Fruit fly (Drosophila melanogaster): ENCODE measurements around the gene BicD.

- TF ChIP-seq Gug (GFP tag; IDR thresholded peaks at IDR 0.05) (no peak), slbo (GFP tag; IDR thresholded peaks at IDR 0.05) (no peak), zen2 (GFP tag; IDR thresholded peaks at IDR 0.05; ENCODE audit: partially characterized antibody) (no peak), Abd-B (GFP tag; optimal IDR thresholded peaks at IDR 0.05) (no peak), CG11085 (GFP tag; IDR thresholded peaks at IDR 0.05) (no peak), kni (GFP tag; optimal IDR thresholded peaks at IDR 0.05) (no peak), CG7372 (GFP tag; IDR thresholded peaks at IDR 0.05) (no peak), psq (GFP tag; optimal IDR thresholded peaks at IDR 0.05) (no peak), Scr (GFP tag; IDR thresholded peaks at IDR 0.05; ENCODE audit: partially characterized antibody) (no peak), CG6254 (GFP tag; optimal IDR thresholded peaks at IDR 0.05) (no peak), nmo (GFP tag; optimal IDR thresholded peaks at IDR 0.05) (no peak), cg (GFP tag; optimal IDR thresholded peaks at IDR 0.05) (no peak), gem (tag; optimal IDR thresholded peaks at IDR 0.05) (no peak)
Observed at dm6 chr2L:17485457-17485856, 12.4 kb upstream of the BicD start, which contains the start of the genes CG43221 and CG43645.

All from whole organism, embryonic.